Fruit fly (Drosophila melanogaster) whole organism, embryonic: Measurements from ENCODE around the gene Cpr64Ad.

ENCODE experiments used
- Antp ChIP-seq: fragments of 200-800 bp; sonication (Bioruptor generic); optimal IDR thresholded peaks from 3 replicates; lab custom pipeline; 2016; ENCODE audit warnings: missing biosample characterization, missing genetic modification characterization
- BEAF-32 ChIP-seq: fragments of 200-800 bp; sonication (Bioruptor generic); optimal IDR thresholded peaks from 3 replicates; lab custom pipeline; 2017; ENCODE audit warnings: missing biosample characterization, missing genetic modification characterization, mild to moderate bottlenecking, moderate library complexity, missing genetic modification reagents
- Bgb ChIP-seq: fragments of 200-800 bp; sonication (Bioruptor generic); IDR thresholded peaks from 2 replicates; pipeline ENCODE4 v1.3.6; 2022; ENCODE audit warnings: missing biosample characterization, missing genetic modification characterization; ENCODE audit not compliant: partially characterized antibody
- CG10979 ChIP-seq: fragments of 200-800 bp; sonication (Bioruptor generic); optimal IDR thresholded peaks from 2 replicates; lab custom pipeline; 2018; ENCODE audit warnings: missing biosample characterization, mild to moderate bottlenecking, missing genetic modification characterization, moderate library complexity
- CG12236 ChIP-seq: fragments of 200-800 bp; sonication (Bioruptor generic); optimal IDR thresholded peaks from 2 replicates; lab custom pipeline; 2016; ENCODE audit warnings: missing biosample characterization, missing genetic modification characterization
- CG14014 ChIP-seq: fragments of 200-800 bp; sonication (Bioruptor generic); IDR thresholded peaks from 2 replicates; pipeline ENCODE4 v1.3.6; 2022; ENCODE audit warnings: missing biosample characterization, missing genetic modification characterization
- CG14667 ChIP-seq: fragments of 200-800 bp; sonication (Bioruptor generic); IDR thresholded peaks from 2 replicates; pipeline ENCODE4 v1.3.6; 2022; ENCODE audit warnings: missing biosample characterization, missing genetic modification characterization
- CG14860 ChIP-seq: fragments of 200-800 bp; sonication (Bioruptor generic); IDR thresholded peaks from 3 replicates; pipeline ENCODE4 v1.3.6; 2022; ENCODE audit warnings: missing biosample characterization, missing genetic modification characterization; ENCODE audit not compliant: partially characterized antibody
- CG1602 ChIP-seq: fragments of 200-800 bp; sonication (Bioruptor generic); optimal IDR thresholded peaks from 3 replicates; lab custom pipeline; 2016; ENCODE audit warnings: missing biosample characterization, missing genetic modification characterization
- CG17802 ChIP-seq: fragments of 200-800 bp; sonication (Bioruptor generic); optimal IDR thresholded peaks from 2 replicates; lab custom pipeline; 2018; ENCODE audit warnings: missing biosample characterization, mild to moderate bottlenecking, missing genetic modification characterization, moderate library complexity
- CG3065 ChIP-seq: fragments of 200-800 bp; sonication (Bioruptor generic); optimal IDR thresholded peaks from 2 replicates; lab custom pipeline; 2016; ENCODE audit warnings: missing biosample characterization, missing genetic modification characterization
- CG32772 ChIP-seq: fragments of 200-800 bp; sonication (Bioruptor generic); IDR thresholded peaks from 2 replicates; pipeline ENCODE4 v1.3.6; 2022; ENCODE audit warnings: missing biosample characterization, missing genetic modification characterization
- CG3995 ChIP-seq: fragments of 200-800 bp; sonication (Bioruptor generic); optimal IDR thresholded peaks from 3 replicates; lab custom pipeline; 2016; ENCODE audit warnings: missing biosample characterization, missing genetic modification characterization
- CG4424 ChIP-seq: fragments of 200-800 bp; sonication (Bioruptor generic); optimal IDR thresholded peaks from 3 replicates; lab custom pipeline; 2016; ENCODE audit warnings: missing biosample characterization, missing genetic modification characterization
- CG6254 ChIP-seq: fragments of 200-800 bp; sonication (Bioruptor generic); optimal IDR thresholded peaks from 3 replicates; lab custom pipeline; 2017; ENCODE audit warnings: mild to moderate bottlenecking, missing biosample characterization, missing genetic modification reagents, missing genetic modification characterization
- CG6683 ChIP-seq: fragments of 200-800 bp; sonication (Bioruptor generic); optimal IDR thresholded peaks from 2 replicates; lab custom pipeline; 2017; ENCODE audit warnings: missing biosample characterization, mild to moderate bottlenecking, missing genetic modification characterization, missing genetic modification reagents
- CG6765 ChIP-seq: fragments of 200-800 bp; sonication (Bioruptor generic); optimal IDR thresholded peaks from 3 replicates; lab custom pipeline; 2017; ENCODE audit warnings: missing biosample characterization, mild to moderate bottlenecking, missing genetic modification characterization
- CG6791 ChIP-seq: fragments of 200-800 bp; sonication (Bioruptor generic); IDR thresholded peaks from 3 replicates; pipeline ENCODE4 v1.3.6; 2022; ENCODE audit warnings: missing biosample characterization, missing genetic modification characterization; ENCODE audit not compliant: partially characterized antibody
- CG8388 ChIP-seq: fragments of 200-800 bp; sonication (Bioruptor generic); optimal IDR thresholded peaks from 2 replicates; lab custom pipeline; 2019; ENCODE audit warnings: missing biosample characterization, mild to moderate bottlenecking, missing genetic modification characterization, moderate library complexity
- CTCF ChIP-seq: fragments of 200-800 bp; sonication (Bioruptor generic); optimal IDR thresholded peaks from 2 replicates; lab custom pipeline; 2017; ENCODE audit warnings: missing biosample characterization, mild to moderate bottlenecking, missing genetic modification characterization, moderate library complexity
- Dll ChIP-seq: fragments of 200-800 bp; sonication (Bioruptor generic); IDR thresholded peaks from 4 replicates; pipeline ENCODE4 v1.3.6; 2022; ENCODE audit warnings: missing biosample characterization, missing genetic modification characterization; ENCODE audit not compliant: partially characterized antibody
- Doc2 ChIP-seq: fragments of 200-800 bp; sonication (Bioruptor generic); IDR thresholded peaks from 2 replicates; pipeline ENCODE4 v1.3.6; 2022; ENCODE audit warnings: missing biosample characterization, missing genetic modification characterization
- Fer1 ChIP-seq: fragments of 200-800 bp; sonication (Bioruptor generic); optimal IDR thresholded peaks from 2 replicates; lab custom pipeline; 2017; ENCODE audit warnings: missing biosample characterization, mild to moderate bottlenecking, missing genetic modification characterization
- Fer2 ChIP-seq: fragments of 200-800 bp; sonication (Bioruptor generic); optimal IDR thresholded peaks from 2 replicates; lab custom pipeline; 2018; ENCODE audit warnings: missing biosample characterization, mild to moderate bottlenecking, missing genetic modification characterization, moderate library complexity
- HLH4C ChIP-seq: fragments of 200-800 bp; sonication (Bioruptor generic); IDR thresholded peaks from 3 replicates; pipeline ENCODE4 v1.3.6; 2022; ENCODE audit warnings: missing biosample characterization, missing genetic modification characterization; ENCODE audit not compliant: partially characterized antibody
- MBD-R2 ChIP-seq: fragments of 200-800 bp; sonication (Bioruptor generic); IDR thresholded peaks from 2 replicates; pipeline ENCODE4 v1.3.6; 2022; ENCODE audit warnings: missing biosample characterization, missing genetic modification characterization
- Meics ChIP-seq: fragments of 200-800 bp; sonication (Bioruptor generic); optimal IDR thresholded peaks from 2 replicates; lab custom pipeline; 2017; ENCODE audit warnings: missing biosample characterization, mild to moderate bottlenecking, missing genetic modification characterization
- Optix ChIP-seq: fragments of 200-800 bp; sonication (Bioruptor generic); IDR thresholded peaks from 3 replicates; pipeline ENCODE4 v1.3.6; 2022; ENCODE audit warnings: missing biosample characterization, missing genetic modification characterization
- Scr ChIP-seq: fragments of 200-800 bp; sonication (Bioruptor generic); IDR thresholded peaks from 2 replicates; pipeline ENCODE4 v1.3.6; 2022; ENCODE audit warnings: missing biosample characterization, missing genetic modification characterization; ENCODE audit not compliant: partially characterized antibody
- Ssrp ChIP-seq: fragments of 200-800 bp; sonication (Bioruptor generic); optimal IDR thresholded peaks from 2 replicates; lab custom pipeline; 2018; ENCODE audit warnings: missing biosample characterization, mild to moderate bottlenecking, missing genetic modification characterization, moderate library complexity
- Tbp ChIP-seq: fragments of >200 bp; optimal IDR thresholded peaks from 2 replicates; lab custom pipeline; 2018; ENCODE audit warnings: missing biosample characterization, missing genetic modification characterization
- amos ChIP-seq: fragments of 200-800 bp; sonication (Bioruptor generic); IDR thresholded peaks from 2 replicates; pipeline ENCODE4 v1.3.6; 2022; ENCODE audit warnings: missing biosample characterization, missing genetic modification characterization; ENCODE audit not compliant: partially characterized antibody
- bsh ChIP-seq, 2 experiments: fragments of 200-800 bp; sonication (Bioruptor generic); optimal IDR thresholded peaks; 2 replicates each; lab custom pipeline; 2017 to 2018; ENCODE audit warnings: mild to moderate bottlenecking in 2 of 2, missing biosample characterization in 2 of 2, missing genetic modification characterization in 2 of 2, moderate library complexity in 1 of 2
- cad ChIP-seq: fragments of >200 bp; optimal IDR thresholded peaks from 2 replicates; lab custom pipeline; 2017; ENCODE audit warnings: missing biosample characterization, missing genetic modification characterization
- chif ChIP-seq, 2 experiments: fragments of 200-800 bp; sonication (Bioruptor generic); optimal IDR thresholded peaks; 3 replicates each; lab custom pipeline; 2016; ENCODE audit warnings: missing biosample characterization in 2 of 2, missing genetic modification characterization in 2 of 2
- corto ChIP-seq: fragments of 200-800 bp; sonication (Bioruptor generic); optimal IDR thresholded peaks from 2 replicates; lab custom pipeline; 2016; ENCODE audit warnings: missing biosample characterization, mild to moderate bottlenecking, missing genetic modification characterization, moderate library complexity
- dysf ChIP-seq: fragments of 200-800 bp; sonication (Bioruptor generic); IDR thresholded peaks from 3 replicates; pipeline ENCODE4 v1.3.6; 2022; ENCODE audit warnings: missing biosample characterization, missing genetic modification characterization
- ftz-f1 ChIP-seq: fragments of 200-800 bp; sonication (Bioruptor generic); optimal IDR thresholded peaks from 2 replicates; lab custom pipeline; 2016; ENCODE audit warnings: missing biosample characterization, missing genetic modification characterization
- her ChIP-seq: fragments of 200-800 bp; sonication (Bioruptor generic); optimal IDR thresholded peaks from 2 replicates; lab custom pipeline; 2016; ENCODE audit warnings: missing biosample characterization, missing genetic modification characterization
- lmd ChIP-seq: fragments of 200-800 bp; sonication (Bioruptor generic); IDR thresholded peaks from 2 replicates; pipeline ENCODE4 v1.3.6; 2022; ENCODE audit warnings: missing biosample characterization, missing genetic modification characterization
- mld ChIP-seq: fragments of 200-800 bp; sonication (Bioruptor generic); IDR thresholded peaks from 3 replicates; pipeline ENCODE4 v1.3.6; 2022; ENCODE audit warnings: missing biosample characterization, missing genetic modification characterization; ENCODE audit not compliant: partially characterized antibody
- nerfin-2 ChIP-seq: fragments of 200-800 bp; sonication (Bioruptor generic); IDR thresholded peaks from 2 replicates; pipeline ENCODE4 v1.3.6; 2022; ENCODE audit warnings: missing biosample characterization, missing genetic modification characterization; ENCODE audit not compliant: partially characterized antibody
- peb ChIP-seq: fragments of 200-800 bp; sonication (Bioruptor generic); IDR thresholded peaks from 2 replicates; pipeline ENCODE4 v1.3.6; 2022; ENCODE audit warnings: missing biosample characterization, missing genetic modification characterization
- sisA ChIP-seq: fragments of 200-800 bp; sonication (Bioruptor generic); IDR thresholded peaks from 2 replicates; pipeline ENCODE4 v1.3.6; 2022; ENCODE audit warnings: missing biosample characterization, missing genetic modification characterization
- tgo ChIP-seq: fragments of 200-800 bp; sonication (Bioruptor generic); IDR thresholded peaks from 3 replicates; pipeline ENCODE4 v1.3.6; 2022; ENCODE audit warnings: missing biosample characterization, missing genetic modification characterization
- tio ChIP-seq: fragments of 200-800 bp; sonication (Bioruptor generic); optimal IDR thresholded peaks from 2 replicates; lab custom pipeline; 2017; ENCODE audit warnings: missing biosample characterization, missing genetic modification characterization, inconsistent platforms
- tll ChIP-seq, 2 experiments: fragments of 200-800 bp in 1 of 2; fragments of >200 bp in 1 of 2; sonication (Bioruptor generic) in 1 of 2; optimal IDR thresholded peaks; 2 replicates each; lab custom pipeline; 2017 to 2019; ENCODE audit warnings: missing biosample characterization in 2 of 2, missing genetic modification characterization in 2 of 2, mild to moderate bottlenecking in 1 of 2, moderate library complexity in 1 of 2
- tna ChIP-seq: fragments of 200-800 bp; sonication (Bioruptor generic); IDR thresholded peaks from 2 replicates; pipeline ENCODE4 v1.3.6; 2022; ENCODE audit warnings: missing biosample characterization, missing genetic modification characterization; ENCODE audit not compliant: partially characterized antibody
- zf30C ChIP-seq: fragments of 200-800 bp; sonication (Bioruptor generic); optimal IDR thresholded peaks from 3 replicates; lab custom pipeline; 2018; ENCODE audit warnings: missing biosample characterization, mild to moderate bottlenecking, missing genetic modification characterization

The Cpr64Ad gene

DNA sequence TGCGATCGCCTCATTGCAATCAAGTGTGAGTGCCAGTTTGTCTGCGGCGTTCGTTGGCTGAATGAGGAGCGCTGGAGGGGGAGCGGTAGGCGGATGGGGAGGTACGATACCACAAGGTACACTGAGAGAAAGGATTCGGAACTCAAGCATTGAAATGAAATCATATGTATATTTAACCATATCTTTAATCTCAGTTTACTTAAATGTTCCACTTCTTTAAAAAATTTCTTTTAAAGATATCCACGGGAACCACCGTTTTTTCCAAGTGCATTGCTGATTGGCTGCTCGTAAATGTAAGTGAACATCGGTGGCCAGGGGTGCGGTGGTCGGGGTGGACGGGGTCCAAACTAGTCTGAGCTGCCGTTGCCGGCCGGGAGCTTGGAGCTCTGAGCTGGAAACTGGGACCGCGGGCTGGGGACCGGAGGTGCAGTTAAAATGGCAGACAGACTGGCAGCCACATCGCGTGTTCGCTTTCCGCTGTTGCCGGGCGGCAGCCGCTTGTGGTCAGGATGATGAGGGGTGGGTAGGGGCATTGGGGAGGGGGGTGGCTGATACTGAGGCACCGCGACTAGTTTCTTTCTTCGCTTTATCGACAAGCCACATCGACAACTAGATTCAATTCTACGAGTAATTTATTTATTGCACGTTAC lies 13.1 kb downstream of the Cpr64Ad start (continued):
- TF ChIP-seq CG6791: no peak
- TF ChIP-seq Meics (GFP tag; lab: Kevin White, UChicago): peak; percentile 82
- peak; percentile 84 for TF ChIP-seq tio (GFP tag; lab: Kevin White, UChicago)
- TF ChIP-seq Optix: peak; percentile 98
- peak; percentile 88 for TF ChIP-seq Fer2
- no peak for TF ChIP-seq Bgb (GFP tag; lab: Robert Waterston, UW)
- peak in 1 of 2 experiments; percentile 19 for TF ChIP-seq tll (GFP tag; optimal IDR thresholded peaks at IDR 0.05; lab: Kevin White, UChicago)
- peak; percentile 94 for TF ChIP-seq CG14667 (GFP tag; lab: Robert Waterston, UW)
- peak; percentile 89 for TF ChIP-seq CG3065 (GFP tag; lab: Kevin White, UChicago)
- TF ChIP-seq lmd (GFP tag; lab: Robert Waterston, UW): peak; percentile 97
- peak; percentile 85 for TF ChIP-seq CG6683 (GFP tag; lab: Kevin White, UChicago)
- peak; percentile 95 to 99 for TF ChIP-seq bsh (GFP tag; optimal IDR thresholded peaks at IDR 0.05; lab: Kevin White, UChicago)
- peak; percentile 94 for TF ChIP-seq Antp (GFP tag; lab: Kevin White, UChicago)
- TF ChIP-seq tna (GFP tag; lab: Robert Waterston, UW): no peak
- peak; percentile 99 for TF ChIP-seq sisA (GFP tag; lab: Robert Waterston, UW)
- peak; percentile 73; the same call in 1 of the 2 replicates for TF ChIP-seq Doc2 (GFP tag; lab: Robert Waterston, UW)
- TF ChIP-seq Fer1: peak; percentile 94
- TF ChIP-seq ftz-f1 (GFP tag; lab: Kevin White, UChicago): peak; percentile 78
- TF ChIP-seq Dll (GFP tag; lab: Robert Waterston, UW): no peak
- TF ChIP-seq CG1602 (GFP tag; lab: Kevin White, UChicago): peak; percentile 94
- TF ChIP-seq zf30C (GFP tag; lab: Kevin White, UChicago): peak; percentile 91
- TF ChIP-seq BEAF-32 (GFP tag; lab: Kevin White, UChicago): no peak
- peak; percentile 96 for TF ChIP-seq CG6254 (GFP tag; lab: Kevin White, UChicago)
- peak; percentile 95 for TF ChIP-seq CG14014 (GFP tag; lab: Robert Waterston, UW)
- peak; percentile 98 for TF ChIP-seq CG10979
- no peak for TF ChIP-seq cad (GFP tag; lab: Kevin White, UChicago)
- peak; percentile 87 for TF ChIP-seq CG12236 (GFP tag; lab: Kevin White, UChicago)
- no peak for TF ChIP-seq HLH4C (GFP tag; lab: Robert Waterston, UW)
- TF ChIP-seq CG4424 (GFP tag; lab: Kevin White, UChicago): peak; percentile 95
- no peak for TF ChIP-seq nerfin-2 (GFP tag; lab: Robert Waterston, UW)
- TF ChIP-seq her (GFP tag; lab: Kevin White, UChicago): peak; percentile 80
- peak; percentile 97 for TF ChIP-seq CG8388 (GFP tag; lab: Kevin White, UChicago)
- TF ChIP-seq CG32772: peak; percentile 97
- TF ChIP-seq dysf (GFP tag; lab: Robert Waterston, UW): peak; percentile 97
- peak; percentile 84 for TF ChIP-seq MBD-R2 (GFP tag; lab: Robert Waterston, UW)
- peak; percentile 95 to 97 for TF ChIP-seq chif (GFP tag; optimal IDR thresholded peaks at IDR 0.05; lab: Kevin White, UChicago)
- no peak for TF ChIP-seq mld (GFP tag; lab: Robert Waterston, UW)
- TF ChIP-seq CG17802: peak; percentile 78
- TF ChIP-seq tgo (GFP tag; lab: Robert Waterston, UW): peak; percentile 96
- peak; percentile 18 for TF ChIP-seq CG3995
- peak; percentile 96 for TF ChIP-seq Ssrp (tag; lab: Kevin White, UChicago)
- TF ChIP-seq CTCF: peak; percentile 65
- TF ChIP-seq Tbp: no peak
- no peak for TF ChIP-seq Scr (GFP tag; lab: Robert Waterston, UW)
- TF ChIP-seq corto (GFP tag; lab: Kevin White, UChicago): peak; percentile 83
- no peak for TF ChIP-seq CG14860 (GFP tag; lab: Robert Waterston, UW)
- peak; percentile 42 for TF ChIP-seq CG6765 (GFP tag; lab: Kevin White, UChicago)
- no peak for TF ChIP-seq amos (GFP tag; lab: Robert Waterston, UW)
- TF ChIP-seq peb (GFP tag; lab: Robert Waterston, UW): peak; percentile 96
